Fruit fly (Drosophila melanogaster) whole organism, embryonic: ENCODE measurements around the gene CG17593.

Experiments
- Adf1 ChIP-seq: fragments of 200-800 bp; sonication (Bioruptor generic); IDR thresholded peaks from 2 replicates; pipeline ENCODE4 v1.3.6; 2022; ENCODE audit warnings: missing biosample characterization, missing genetic modification characterization
- Bteb2 ChIP-seq: fragments of 200-800 bp; sonication (Bioruptor generic); optimal IDR thresholded peaks from 2 replicates; lab custom pipeline; 2016; ENCODE audit warnings: missing biosample characterization, missing genetic modification characterization
- CG10543 ChIP-seq: fragments of 200-800 bp; sonication (Bioruptor generic); optimal IDR thresholded peaks from 3 replicates; lab custom pipeline; 2017; ENCODE audit warnings: missing biosample characterization, mild to moderate bottlenecking, missing genetic modification characterization, moderate library complexity
- CG10959 ChIP-seq: fragments of 200-800 bp; sonication (Bioruptor generic); IDR thresholded peaks from 2 replicates; pipeline ENCODE4 v1.3.6; 2022; ENCODE audit warnings: missing biosample characterization, missing genetic modification characterization
- CG11247 ChIP-seq: fragments of 200-800 bp; sonication (Bioruptor generic); IDR thresholded peaks from 2 replicates; pipeline ENCODE4 v1.3.6; 2022; ENCODE audit warnings: missing biosample characterization, missing genetic modification characterization
- CG11560 ChIP-seq: fragments of 200-800 bp; sonication (Bioruptor generic); IDR thresholded peaks from 3 replicates; pipeline ENCODE4 v1.3.6; 2022; ENCODE audit warnings: missing biosample characterization, missing genetic modification characterization
- CG11695 ChIP-seq: fragments of 200-800 bp; sonication (Bioruptor generic); IDR thresholded peaks from 3 replicates; pipeline ENCODE4 v1.3.6; 2022; ENCODE audit warnings: missing biosample characterization, missing genetic modification characterization
- CG12071 ChIP-seq: fragments of 200-800 bp; sonication (Bioruptor generic); optimal IDR thresholded peaks from 3 replicates; lab custom pipeline; 2018; ENCODE audit warnings: missing biosample characterization, mild to moderate bottlenecking, missing genetic modification characterization
- CG12942 ChIP-seq: fragments of 200-800 bp; sonication (Bioruptor generic); optimal IDR thresholded peaks from 3 replicates; lab custom pipeline; 2016; ENCODE audit warnings: missing biosample characterization, missing genetic modification characterization
- CG13123 ChIP-seq: fragments of 200-800 bp; sonication (Bioruptor generic); optimal IDR thresholded peaks from 2 replicates; lab custom pipeline; 2016; ENCODE audit warnings: missing biosample characterization, missing genetic modification characterization
- CG14667 ChIP-seq: fragments of 200-800 bp; sonication (Bioruptor generic); IDR thresholded peaks from 2 replicates; pipeline ENCODE4 v1.3.6; 2022; ENCODE audit warnings: missing biosample characterization, missing genetic modification characterization
- CG15696 ChIP-seq: fragments of 200-800 bp; sonication (Bioruptor generic); optimal IDR thresholded peaks from 2 replicates; lab custom pipeline; 2019; ENCODE audit warnings: missing biosample characterization, mild to moderate bottlenecking, missing genetic modification characterization, moderate library complexity
- CG1647 ChIP-seq: fragments of 200-800 bp; sonication (Bioruptor generic); optimal IDR thresholded peaks from 3 replicates; lab custom pipeline; 2016; ENCODE audit warnings: missing biosample characterization, missing genetic modification characterization
- CG17186 ChIP-seq: fragments of 200-800 bp; sonication (Bioruptor generic); optimal IDR thresholded peaks from 3 replicates; lab custom pipeline; 2017; ENCODE audit warnings: missing biosample characterization, missing genetic modification reagents, missing genetic modification characterization
- CG1792 ChIP-seq: fragments of 200-800 bp; sonication (Bioruptor generic); optimal IDR thresholded peaks from 2 replicates; lab custom pipeline; 2016; ENCODE audit warnings: missing biosample characterization, missing genetic modification characterization
- CG1832 ChIP-seq: fragments of 200-800 bp; sonication (Bioruptor generic); optimal IDR thresholded peaks from 2 replicates; lab custom pipeline; 2017; ENCODE audit warnings: missing biosample characterization, mild to moderate bottlenecking, missing genetic modification characterization, inconsistent platforms
- CG18619 ChIP-seq: fragments of 200-800 bp; sonication (Bioruptor generic); optimal IDR thresholded peaks from 3 replicates; lab custom pipeline; 2017; ENCODE audit warnings: missing biosample characterization, mild to moderate bottlenecking, missing genetic modification characterization
- CG2202 ChIP-seq: fragments of 200-800 bp; sonication (Bioruptor generic); optimal IDR thresholded peaks from 2 replicates; lab custom pipeline; 2018; ENCODE audit warnings: missing biosample characterization, mild to moderate bottlenecking, missing genetic modification characterization
- CG2712 ChIP-seq: fragments of 200-800 bp; optimal IDR thresholded peaks from 3 replicates; lab custom pipeline; 2019; ENCODE audit warnings: missing biosample characterization, mild to moderate bottlenecking, missing genetic modification characterization, moderate library complexity
- CG31388 ChIP-seq: fragments of 200-800 bp; sonication (Bioruptor generic); optimal IDR thresholded peaks from 2 replicates; lab custom pipeline; 2016; ENCODE audit warnings: missing biosample characterization, missing genetic modification characterization
- CG33557 ChIP-seq: fragments of 200-800 bp; sonication (Bioruptor generic); optimal IDR thresholded peaks from 2 replicates; lab custom pipeline; 2019; ENCODE audit warnings: missing biosample characterization, mild to moderate bottlenecking, missing genetic modification characterization, moderate library complexity
- CG4328 ChIP-seq: fragments of 200-800 bp; sonication (Bioruptor generic); optimal IDR thresholded peaks from 3 replicates; lab custom pipeline; 2017; ENCODE audit warnings: missing biosample characterization, missing genetic modification reagents, missing genetic modification characterization
- CG4707 ChIP-seq: fragments of 200-800 bp; sonication (Bioruptor generic); optimal IDR thresholded peaks from 2 replicates; lab custom pipeline; 2018; ENCODE audit warnings: missing biosample characterization, mild to moderate bottlenecking, missing genetic modification characterization, moderate library complexity
- CG9727 ChIP-seq: fragments of 200-800 bp; sonication (Bioruptor generic); optimal IDR thresholded peaks from 3 replicates; lab custom pipeline; 2017; ENCODE audit warnings: missing biosample characterization, mild to moderate bottlenecking, missing genetic modification characterization
- CG9817 ChIP-seq: fragments of 200-800 bp; sonication (Bioruptor generic); optimal IDR thresholded peaks from 2 replicates; lab custom pipeline; 2018; ENCODE audit warnings: missing biosample characterization, mild to moderate bottlenecking, missing genetic modification characterization, moderate library complexity
- HHEX ChIP-seq: fragments of 200-800 bp; sonication (Bioruptor generic); optimal IDR thresholded peaks from 3 replicates; lab custom pipeline; 2017; ENCODE audit warnings: missing biosample characterization, mild to moderate bottlenecking, missing genetic modification characterization, missing genetic modification reagents
- NFAT ChIP-seq: fragments of 200-800 bp; sonication (Bioruptor generic); IDR thresholded peaks from 2 replicates; pipeline ENCODE4 v1.3.6; 2022; ENCODE audit warnings: missing biosample characterization, missing genetic modification characterization
- NK7.1 ChIP-seq: fragments of 200-800 bp; sonication (Bioruptor generic); optimal IDR thresholded peaks from 3 replicates; lab custom pipeline; 2016; ENCODE audit warnings: missing biosample characterization, missing genetic modification characterization
- Optix ChIP-seq: fragments of 200-800 bp; sonication (Bioruptor generic); IDR thresholded peaks from 3 replicates; pipeline ENCODE4 v1.3.6; 2022; ENCODE audit warnings: missing biosample characterization, missing genetic modification characterization
- al ChIP-seq: fragments of 200-800 bp; sonication (Bioruptor generic); IDR thresholded peaks from 2 replicates; pipeline ENCODE4 v1.3.6; 2022; ENCODE audit warnings: missing biosample characterization, missing genetic modification characterization
- amos ChIP-seq: fragments of 200-800 bp; sonication (Bioruptor generic); IDR thresholded peaks from 2 replicates; pipeline ENCODE4 v1.3.6; 2022; ENCODE audit warnings: missing biosample characterization, missing genetic modification characterization; ENCODE audit not compliant: partially characterized antibody
- ap ChIP-seq: fragments of 200-800 bp; sonication (Bioruptor generic); IDR thresholded peaks from 2 replicates; pipeline ENCODE4 v1.3.6; 2022; ENCODE audit warnings: missing biosample characterization, missing genetic modification characterization
- ara ChIP-seq: fragments of 200-800 bp; sonication (Bioruptor generic); IDR thresholded peaks from 2 replicates; pipeline ENCODE4 v1.3.6; 2022; ENCODE audit warnings: missing biosample characterization, missing genetic modification characterization
- cg ChIP-seq: fragments of 200-800 bp; sonication (Bioruptor generic); optimal IDR thresholded peaks from 3 replicates; lab custom pipeline; 2019; ENCODE audit warnings: missing biosample characterization, mild to moderate bottlenecking, missing genetic modification characterization, moderate library complexity
- croc ChIP-seq: fragments of 200-800 bp; sonication (Bioruptor generic); conservative IDR thresholded peaks from 3 replicates; pipeline ENCODE4 v1.3.6; 2022; ENCODE audit warnings: missing biosample characterization, missing genetic modification characterization
- crol ChIP-seq: fragments of 200-800 bp; sonication (Bioruptor generic); IDR thresholded peaks from 2 replicates; pipeline ENCODE4 v1.3.6; 2022; ENCODE audit warnings: missing biosample characterization, missing genetic modification characterization
- cwo ChIP-seq: fragments of 200-800 bp; sonication (Bioruptor generic); optimal IDR thresholded peaks from 3 replicates; lab custom pipeline; 2017; ENCODE audit warnings: missing biosample characterization, missing genetic modification characterization, mild to moderate bottlenecking, moderate library complexity, missing genetic modification reagents
- dati ChIP-seq: fragments of 200-800 bp; sonication (Bioruptor generic); IDR thresholded peaks from 2 replicates; pipeline ENCODE4 v1.3.6; 2022; ENCODE audit warnings: missing biosample characterization, missing genetic modification characterization
- ems ChIP-seq: fragments of 200-800 bp; sonication (Bioruptor generic); optimal IDR thresholded peaks from 3 replicates; lab custom pipeline; 2016; ENCODE audit warnings: missing biosample characterization, missing genetic modification characterization
- eve ChIP-seq, 2 experiments: fragments of >200 bp; optimal IDR thresholded peaks; 2 replicates each; lab custom pipeline; 2017; ENCODE audit warnings: missing biosample characterization in 2 of 2, missing genetic modification characterization in 2 of 2
- fd3F ChIP-seq: fragments of 200-800 bp; sonication (Bioruptor generic); optimal IDR thresholded peaks from 2 replicates; lab custom pipeline; 2018; ENCODE audit warnings: missing biosample characterization, mild to moderate bottlenecking, missing genetic modification characterization, moderate library complexity
- fru ChIP-seq: fragments of >200 bp; optimal IDR thresholded peaks from 2 replicates; lab custom pipeline; 2017
- fu2 ChIP-seq: fragments of 200-800 bp; sonication (Bioruptor generic); optimal IDR thresholded peaks from 2 replicates; lab custom pipeline; 2016; ENCODE audit warnings: missing biosample characterization, missing genetic modification characterization
- h ChIP-seq: fragments of >200 bp; optimal IDR thresholded peaks from 2 replicates; lab custom pipeline; 2017
- ham ChIP-seq: fragments of 200-800 bp; sonication (Bioruptor generic); IDR thresholded peaks from 2 replicates; pipeline ENCODE4 v1.3.6; 2022; ENCODE audit warnings: missing biosample characterization, missing genetic modification characterization
- hkb ChIP-seq, 2 experiments: fragments of 200-800 bp in 1 of 2; fragments of >200 bp in 1 of 2; sonication (Bioruptor generic) in 1 of 2; IDR thresholded peaks in 1 of 2; optimal IDR thresholded peaks in 1 of 2; 2 replicates each; pipeline versions ENCODE4 v1.3.6 to Lab custom; 2017 to 2022; ENCODE audit warnings: missing biosample characterization in 1 of 2, missing genetic modification characterization in 1 of 2
- lola ChIP-seq, 3 experiments: fragments of >200 bp in 2 of 3; fragments of 200-800 bp in 1 of 3; sonication (Bioruptor generic) in 1 of 3; optimal IDR thresholded peaks; 2 replicates each; lab custom pipeline; 2017 to 2019; ENCODE audit warnings: missing biosample characterization in 3 of 3, missing genetic modification characterization in 3 of 3, mild to moderate bottlenecking in 1 of 3, moderate library complexity in 1 of 3
- mirr ChIP-seq: fragments of 200-800 bp; sonication (Bioruptor generic); optimal IDR thresholded peaks from 3 replicates; lab custom pipeline; 2018; ENCODE audit warnings: missing biosample characterization, mild to moderate bottlenecking, missing genetic modification characterization
- nerfin-1 ChIP-seq: fragments of 200-800 bp; sonication (Bioruptor generic); optimal IDR thresholded peaks from 3 replicates; lab custom pipeline; 2019; ENCODE audit warnings: missing biosample characterization, mild to moderate bottlenecking, missing genetic modification characterization, moderate library complexity
- pfk ChIP-seq: fragments of 200-800 bp; sonication (Bioruptor generic); optimal IDR thresholded peaks from 2 replicates; lab custom pipeline; 2018; ENCODE audit warnings: missing biosample characterization, mild to moderate bottlenecking, missing genetic modification characterization, moderate library complexity
- run ChIP-seq: fragments of 200-800 bp; sonication (Bioruptor generic); optimal IDR thresholded peaks from 3 replicates; lab custom pipeline; 2018; ENCODE audit warnings: missing biosample characterization, mild to moderate bottlenecking, missing genetic modification characterization
- sr ChIP-seq: fragments of 200-800 bp; sonication (Bioruptor generic); IDR thresholded peaks from 3 replicates; pipeline ENCODE4 v1.3.6; 2022; ENCODE audit warnings: missing biosample characterization, missing genetic modification characterization
- toy ChIP-seq: fragments of 200-800 bp; sonication (Bioruptor generic); IDR thresholded peaks from 2 replicates; pipeline ENCODE4 v1.3.6; 2022; ENCODE audit warnings: missing biosample characterization, missing genetic modification characterization

Gene CG17593

dm6 chr2L:3548879-3549278 is 34.2 kb downstream of the CG17593 start (continued):
- TF ChIP-seq run (tag; lab: Kevin White, UChicago), result no peak
- no peak for TF ChIP-seq mirr
- TF ChIP-seq hkb (optimal IDR thresholded peaks at IDR 0.05; lab: Kevin White, UChicago), result no peak
- TF ChIP-seq hkb (GFP tag; IDR thresholded peaks at IDR 0.05; lab: Robert Waterston, UW), result no peak
- TF ChIP-seq fu2, result no peak
- no peak for TF ChIP-seq CG17186 (GFP tag; lab: Kevin White, UChicago)
- TF ChIP-seq ems (GFP tag; lab: Kevin White, UChicago), result no peak
- TF ChIP-seq Adf1 (GFP tag; lab: Robert Waterston, UW), result no peak
- TF ChIP-seq fru (lab: Kevin White, UChicago), result no peak
- TF ChIP-seq CG12942 (GFP tag; lab: Kevin White, UChicago), result no peak
- peak; percentile 16 for TF ChIP-seq CG2202
- TF ChIP-seq pfk (GFP tag; lab: Kevin White, UChicago), result no peak
- TF ChIP-seq cwo (GFP tag; lab: Kevin White, UChicago), result no peak
- TF ChIP-seq CG11695 (GFP tag; lab: Robert Waterston, UW), result no peak
- no peak for TF ChIP-seq CG1647 (GFP tag; lab: Kevin White, UChicago)
- TF ChIP-seq CG1832 (GFP tag; lab: Kevin White, UChicago), result no peak
- TF ChIP-seq CG2712, result no peak
- TF ChIP-seq h (lab: Kevin White, UChicago), result no peak
- TF ChIP-seq CG14667 (GFP tag; lab: Robert Waterston, UW), result no peak
- TF ChIP-seq CG1792, result no peak
- TF ChIP-seq CG9817 (tag; lab: Kevin White, UChicago), result no peak
- no peak for TF ChIP-seq CG31388 (GFP tag; lab: Kevin White, UChicago)
- TF ChIP-seq toy (GFP tag; lab: Robert Waterston, UW), result no peak
- no peak for TF ChIP-seq croc (GFP tag; lab: Robert Waterston, UW)
- no peak for TF ChIP-seq eve (GFP tag; optimal IDR thresholded peaks at IDR 0.05; lab: Kevin White, UChicago)
- peak; percentile 49 for TF ChIP-seq CG33557 (GFP tag; lab: Kevin White, UChicago)
- no peak for TF ChIP-seq al (GFP tag; lab: Robert Waterston, UW)
- TF ChIP-seq ara (GFP tag; lab: Robert Waterston, UW), result peak; percentile 48
- TF ChIP-seq CG4328 (GFP tag; lab: Kevin White, UChicago), result no peak
- no peak for TF ChIP-seq CG18619 (GFP tag; lab: Kevin White, UChicago)
- no peak for TF ChIP-seq dati (GFP tag; lab: Robert Waterston, UW)
- TF ChIP-seq CG13123 (GFP tag; lab: Kevin White, UChicago), result no peak
- TF ChIP-seq crol, result peak; percentile 42; the same call in 1 of the 2 replicates
- no peak for TF ChIP-seq CG10543
- no peak for TF ChIP-seq CG11560 (tag; lab: Robert Waterston, UW)
- no peak for TF ChIP-seq HHEX
- TF ChIP-seq CG12071 (GFP tag; lab: Kevin White, UChicago), result no peak
- TF ChIP-seq CG4707 (GFP tag; lab: Kevin White, UChicago), result no peak
- TF ChIP-seq CG9727 (GFP tag; lab: Kevin White, UChicago), result peak; percentile 57
- no peak for TF ChIP-seq ap (GFP tag; lab: Robert Waterston, UW)
- TF ChIP-seq nerfin-1 (tag; lab: Kevin White, UChicago), result no peak
- peak; percentile 87 for TF ChIP-seq CG15696 (tag; lab: Kevin White, UChicago)
- no peak for TF ChIP-seq Optix (GFP tag; lab: Robert Waterston, UW)
- no peak for TF ChIP-seq sr (GFP tag; lab: Robert Waterston, UW)
- no peak for TF ChIP-seq NFAT
- TF ChIP-seq CG10959 (GFP tag; lab: Robert Waterston, UW), result no peak
- no peak for TF ChIP-seq Bteb2
- TF ChIP-seq fd3F (GFP tag; lab: Kevin White, UChicago), result no peak
- no peak for TF ChIP-seq lola (GFP tag; optimal IDR thresholded peaks at IDR 0.05; lab: Kevin White, UChicago)
- TF ChIP-seq amos (GFP tag; lab: Robert Waterston, UW), result no peak
- TF ChIP-seq cg (GFP tag; lab: Kevin White, UChicago), result no peak
- TF ChIP-seq CG11247, result no peak
- no peak for TF ChIP-seq ham (GFP tag; lab: Robert Waterston, UW)
- no peak for TF ChIP-seq NK7.1
